Fruit fly (Drosophila melanogaster): Measurements from ENCODE around the gene Ndf.
A peak's percentile ranks its signal among the peaks of the same experiment; 100 is the strongest.

The Ndf gene

DNA sequence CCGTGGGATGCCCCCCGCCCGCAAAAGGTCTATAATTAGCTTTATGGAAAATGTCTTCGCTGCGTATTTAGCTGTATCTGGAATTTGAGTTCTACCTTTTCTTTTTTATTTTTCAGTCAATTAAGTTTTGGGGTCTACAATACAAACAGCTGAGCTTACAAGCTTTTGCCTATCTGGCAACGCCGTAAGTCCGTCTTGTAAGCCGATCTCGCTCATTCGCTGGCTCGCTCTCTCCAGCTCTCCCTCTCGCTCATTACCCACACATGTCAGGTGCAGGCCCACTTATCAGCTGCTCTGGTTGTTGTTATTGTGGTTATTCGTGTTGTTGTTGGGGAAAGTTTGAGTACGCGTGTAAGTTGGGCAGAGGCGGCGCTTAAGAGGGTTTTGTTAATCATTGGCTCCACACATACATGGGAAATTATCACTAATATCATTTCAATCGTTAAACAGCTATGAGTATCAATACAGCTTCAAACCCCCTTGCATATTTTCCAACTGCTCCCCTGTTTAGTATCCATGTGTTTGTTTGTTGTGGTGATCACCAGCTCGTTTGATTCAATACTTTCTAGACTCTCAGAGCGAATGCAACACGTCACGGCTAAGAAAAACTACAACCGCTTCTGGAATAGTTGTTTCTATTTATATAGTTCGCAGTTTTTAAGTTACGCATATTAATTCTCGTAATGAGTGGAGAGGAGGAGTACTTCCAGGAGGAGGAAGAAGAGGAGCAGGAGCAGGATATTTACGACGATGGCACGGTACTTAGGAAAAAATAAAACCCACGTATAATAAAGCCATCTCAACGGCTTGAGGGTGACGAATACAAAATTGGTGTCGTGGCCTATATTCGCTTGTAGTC, 6.4 kb downstream of the Ndf start (continued):
- TF ChIP-seq crp (GFP tag; optimal IDR thresholded peaks at IDR 0.05) (peak; percentile 11 to 78), CG1832 (GFP tag; optimal IDR thresholded peaks at IDR 0.05) (peak; percentile 83), CoRest (tag; optimal IDR thresholded peaks at IDR 0.05) (peak; percentile 97), sr (GFP tag; IDR thresholded peaks at IDR 0.05) (peak; percentile 92), tin (GFP tag; optimal IDR thresholded peaks at IDR 0.05) (peak; percentile 97), CG5180 (GFP tag; optimal IDR thresholded peaks at IDR 0.05) (peak; percentile 86), CG9932 (GFP tag; IDR thresholded peaks at IDR 0.05) (peak; percentile 99), HLH3B (GFP tag; IDR thresholded peaks at IDR 0.05) (peak; percentile 97), CG31365 (tag; optimal IDR thresholded peaks at IDR 0.05) (peak; percentile 90), CG6854 (GFP tag; optimal IDR thresholded peaks at IDR 0.05) (peak; percentile 91), Ssrp (tag; optimal IDR thresholded peaks at IDR 0.05) (peak; percentile 91), prd (optimal IDR thresholded peaks at IDR 0.05) (no peak), prd (GFP tag; IDR thresholded peaks at IDR 0.05) (peak; percentile 98), pum (GFP tag; optimal IDR thresholded peaks at IDR 0.05) (peak; percentile 97), vfl (GFP tag; optimal IDR thresholded peaks at IDR 0.05) (peak; percentile 97), Neu2 (GFP tag; optimal IDR thresholded peaks at IDR 0.05; ENCODE audit: borderline replicate concordance) (peak; percentile 80), CG6175 (GFP tag; IDR thresholded peaks at IDR 0.05) (peak; percentile 95), kay (GFP tag; optimal IDR thresholded peaks at IDR 0.05) (peak; percentile 97), fd102C (GFP tag; optimal IDR thresholded peaks at IDR 0.05) (peak; percentile 1), CG31441 (GFP tag; IDR thresholded peaks at IDR 0.05) (peak; percentile 93; the same call in 1 of the 2 replicates), amos (GFP tag; IDR thresholded peaks at IDR 0.05; ENCODE audit: partially characterized antibody) (0 out of 2 replicates have a peak, but pooled peaks have one; percentile 17), CG6654 (GFP tag; optimal IDR thresholded peaks at IDR 0.05) (peak; percentile 88), gcm (GFP tag; optimal IDR thresholded peaks at IDR 0.05) (peak; percentile 94), CG4282 (GFP tag; optimal IDR thresholded peaks at IDR 0.05) (peak; percentile 94), Poxn (GFP tag; IDR thresholded peaks at IDR 0.05) (peak; percentile 90), gt (GFP tag; IDR thresholded peaks at IDR 0.05) (peak; percentile 90), gro (GFP tag; optimal IDR thresholded peaks at IDR 0.05) (peak; percentile 98), CG16813 (GFP tag; IDR thresholded peaks at IDR 0.05; ENCODE audit: partially characterized antibody) (no peak), Deaf1 (tag; optimal IDR thresholded peaks at IDR 0.05) (peak; percentile 80), NC2β (GFP tag; optimal IDR thresholded peaks at IDR 0.05) (peak; percentile 97), CG8388 (GFP tag; optimal IDR thresholded peaks at IDR 0.05) (peak; percentile 90), ap (GFP tag; IDR thresholded peaks at IDR 0.05) (peak; percentile 95), Sin3A (optimal IDR thresholded peaks at IDR 0.05) (no peak), Stat92E (GFP tag; optimal IDR thresholded peaks at IDR 0.05) (peak in 1 of 3 experiments; percentile 83), HHEX (GFP tag; optimal IDR thresholded peaks at IDR 0.05) (peak; percentile 95), al (GFP tag; IDR thresholded peaks at IDR 0.05) (peak; percentile 98), klu (GFP tag; IDR thresholded peaks at IDR 0.05) (peak; percentile 90), CG3847 (GFP tag; IDR thresholded peaks at IDR 0.05) (peak; percentile 98), ewg (GFP tag; optimal IDR thresholded peaks at IDR 0.05) (peak; percentile 91), CG12659 (GFP tag; optimal IDR thresholded peaks at IDR 0.05) (peak; percentile 97), Taf1 (GFP tag; IDR thresholded peaks at IDR 0.05) (peak; percentile 97), eve (GFP tag; optimal IDR thresholded peaks at IDR 0.05) (peak in 1 of 2 experiments; percentile 96), phol (tag; optimal IDR thresholded peaks at IDR 0.05) (peak; percentile 90), knrl (GFP tag; IDR thresholded peaks at IDR 0.05; ENCODE audit: partially characterized antibody) (no peak), CG18599 (GFP tag; optimal IDR thresholded peaks at IDR 0.05) (peak; percentile 98), Dip3 (GFP tag; optimal IDR thresholded peaks at IDR 0.05) (peak; percentile 98), CG8924 (tag; optimal IDR thresholded peaks at IDR 0.05) (peak; percentile 96), Nf-YA (GFP tag; IDR thresholded peaks at IDR 0.05) (peak; percentile 95)
